Fruit fly (Drosophila melanogaster) whole organism, wandering third instar larva: ENCODE data around the gene B-H1.

Experiments used
- Abd-B ChIP-seq: fragments of >200 bp; optimal IDR thresholded peaks from 2 replicates; lab custom pipeline; 2017; ENCODE audit warnings: missing biosample characterization, missing genetic modification characterization
- CG32264 ChIP-seq: fragments of 200-800 bp; sonication (Bioruptor generic); optimal IDR thresholded peaks from 2 replicates; lab custom pipeline; 2016; ENCODE audit warnings: missing biosample characterization, missing genetic modification characterization
- CG9705 ChIP-seq: fragments of 200-800 bp; sonication (Bioruptor generic); optimal IDR thresholded peaks from 2 replicates; lab custom pipeline; 2018; ENCODE audit warnings: missing biosample characterization, mild to moderate bottlenecking, missing genetic modification characterization
- CrebA ChIP-seq: fragments of 200-800 bp; sonication (Bioruptor generic); optimal IDR thresholded peaks from 2 replicates; lab custom pipeline; 2016; ENCODE audit warnings: missing biosample characterization, mild to moderate bottlenecking, missing genetic modification characterization, borderline replicate concordance
- Dfd ChIP-seq: fragments of >200 bp; optimal IDR thresholded peaks from 2 replicates; lab custom pipeline; 2017; ENCODE audit warnings: missing biosample characterization, missing genetic modification characterization
- Dif ChIP-seq: fragments of 200-275, 200-300 bp; sonication (Bioruptor generic); optimal IDR thresholded peaks from 2 replicates; lab custom pipeline; 2018; ENCODE audit warnings: missing biosample characterization, missing genetic modification characterization; ENCODE audit not compliant: partially characterized antibody
- GATAd ChIP-seq: sonication (Bioruptor generic); optimal IDR thresholded peaks from 2 replicates; lab custom pipeline; 2016; ENCODE audit warnings: missing biosample characterization, missing genetic modification characterization
- HLH106 ChIP-seq: fragments of 200-800 bp; optimal IDR thresholded peaks from 3 replicates; lab custom pipeline; 2019; ENCODE audit warnings: missing biosample characterization, mild to moderate bottlenecking, missing genetic modification characterization, moderate library complexity
- Hnf4 ChIP-seq: fragments of 200-800 bp; sonication (Bioruptor generic); optimal IDR thresholded peaks from 2 replicates; lab custom pipeline; 2016; ENCODE audit warnings: missing biosample characterization, mild to moderate bottlenecking, missing genetic modification characterization
- Hr78 ChIP-seq: fragments of >200 bp; optimal IDR thresholded peaks from 2 replicates; lab custom pipeline; 2017; ENCODE audit warnings: missing biosample characterization, missing genetic modification characterization
- Jra ChIP-seq: sonication (Bioruptor generic); optimal IDR thresholded peaks from 2 replicates; lab custom pipeline; 2016; ENCODE audit warnings: missing biosample characterization, missing genetic modification characterization
- Mio ChIP-seq: sonication (Bioruptor generic); optimal IDR thresholded peaks from 2 replicates; lab custom pipeline; 2016; ENCODE audit warnings: missing biosample characterization, missing genetic modification characterization
- Myc ChIP-seq: fragments of >200 bp; optimal IDR thresholded peaks from 2 replicates; lab custom pipeline; 2017
- OdsH ChIP-seq: fragments of 200-800 bp; sonication (Bioruptor generic); optimal IDR thresholded peaks from 2 replicates; lab custom pipeline; 2016; ENCODE audit warnings: missing biosample characterization, mild to moderate bottlenecking, missing genetic modification characterization
- Rel ChIP-seq, 2 experiments: fragments of 200-800 bp; sonication (Bioruptor generic) in 1 of 2; optimal IDR thresholded peaks; 2 replicates in 1 of 2; 3 replicates in 1 of 2; lab custom pipeline; 2016 to 2019; ENCODE audit warnings: mild to moderate bottlenecking in 2 of 2, missing biosample characterization in 2 of 2, missing genetic modification characterization in 2 of 2, moderate library complexity in 1 of 2
- Sp1 ChIP-seq: fragments of 200-800 bp; sonication (Bioruptor generic); optimal IDR thresholded peaks from 3 replicates; lab custom pipeline; 2019; ENCODE audit warnings: missing biosample characterization, mild to moderate bottlenecking, missing genetic modification characterization, moderate library complexity
- Vsx2 ChIP-seq: fragments of 200-300, 225-300 bp; sonication (Bioruptor generic); optimal IDR thresholded peaks from 2 replicates; lab custom pipeline; 2018; ENCODE audit warnings: missing biosample characterization, missing genetic modification characterization; ENCODE audit not compliant: partially characterized antibody
- br ChIP-seq: fragments of 200-800 bp; sonication (Bioruptor generic); optimal IDR thresholded peaks from 2 replicates; lab custom pipeline; 2016; ENCODE audit warnings: missing biosample characterization, missing genetic modification characterization
- dmrt93B ChIP-seq: fragments of 200-800 bp; sonication (Bioruptor generic); optimal IDR thresholded peaks from 2 replicates; lab custom pipeline; 2018; ENCODE audit warnings: missing biosample characterization, mild to moderate bottlenecking, missing genetic modification characterization
- dsf ChIP-seq: sonication (Bioruptor generic); optimal IDR thresholded peaks from 2 replicates; lab custom pipeline; 2016; ENCODE audit warnings: missing biosample characterization, missing genetic modification characterization, borderline replicate concordance
- fru ChIP-seq: fragments of 200-800 bp; sonication (Bioruptor generic); optimal IDR thresholded peaks from 3 replicates; lab custom pipeline; 2016; ENCODE audit warnings: missing biosample characterization, mild to moderate bottlenecking, missing genetic modification characterization
- h ChIP-seq: fragments of 200-800 bp; sonication (Bioruptor generic); optimal IDR thresholded peaks from 3 replicates; lab custom pipeline; 2016; ENCODE audit warnings: missing biosample characterization, mild to moderate bottlenecking, missing genetic modification characterization
- jim ChIP-seq: fragments of 175-275, 200-325 bp; sonication (Bioruptor generic); optimal IDR thresholded peaks from 2 replicates; lab custom pipeline; 2016; ENCODE audit warnings: missing biosample characterization, mild to moderate bottlenecking, missing genetic modification characterization
- lola ChIP-seq: fragments of >200 bp; optimal IDR thresholded peaks from 2 replicates; lab custom pipeline; 2017; ENCODE audit warnings: missing biosample characterization, missing genetic modification characterization
- pan ChIP-seq: fragments of >200 bp; optimal IDR thresholded peaks from 2 replicates; lab custom pipeline; 2017
- psq ChIP-seq: fragments of 200-800 bp; sonication (Bioruptor generic); optimal IDR thresholded peaks from 3 replicates; lab custom pipeline; 2017; ENCODE audit warnings: missing biosample characterization, mild to moderate bottlenecking, missing genetic modification characterization, moderate library complexity
- rgr ChIP-seq: fragments of 200-800 bp; sonication (Bioruptor generic); optimal IDR thresholded peaks from 3 replicates; lab custom pipeline; 2016; ENCODE audit warnings: missing biosample characterization, mild to moderate bottlenecking, missing genetic modification characterization
- sage ChIP-seq: fragments of 200-800 bp; sonication (Bioruptor generic); optimal IDR thresholded peaks from 2 replicates; lab custom pipeline; 2016; ENCODE audit warnings: missing biosample characterization, mild to moderate bottlenecking, missing genetic modification characterization
- sv ChIP-seq: fragments of 200-800 bp; sonication (Bioruptor generic); optimal IDR thresholded peaks from 3 replicates; lab custom pipeline; 2016; ENCODE audit warnings: missing biosample characterization, missing genetic modification characterization
- usp ChIP-seq: fragments of >200 bp; optimal IDR thresholded peaks from 2 replicates; lab custom pipeline; 2017; ENCODE audit warnings: missing biosample characterization, missing genetic modification characterization
- woc ChIP-seq: sonication (Bioruptor generic); optimal IDR thresholded peaks from 2 replicates; lab custom pipeline; 2016; ENCODE audit warnings: missing biosample characterization, mild to moderate bottlenecking, missing genetic modification characterization

Gene B-H1

DNA sequence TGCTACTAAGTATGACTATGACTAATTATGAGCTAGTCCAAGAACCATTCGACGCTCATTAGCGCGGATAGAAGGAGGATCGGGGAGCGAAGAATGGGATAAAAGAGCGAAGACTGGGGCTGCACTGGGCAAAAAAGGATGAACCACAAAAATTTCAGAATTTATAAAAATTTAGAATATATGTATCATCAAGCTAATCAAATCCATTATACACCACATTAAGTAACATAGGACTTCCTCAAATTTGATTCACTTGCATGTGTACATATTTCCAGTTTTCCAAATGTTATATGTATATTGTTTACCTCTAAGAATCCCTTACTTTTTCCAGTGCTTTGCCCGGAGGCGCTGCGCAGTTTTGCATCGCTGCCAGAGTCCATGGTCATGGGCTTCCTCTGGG is 41.5 kb upstream of the B-H1 start:
- TF ChIP-seq Dif = no peak
- no peak for TF ChIP-seq GATAd (GFP tag; lab: Kevin White, UChicago)
- TF ChIP-seq CrebA (GFP tag; lab: Kevin White, UChicago) = no peak
- no peak for TF ChIP-seq sv (GFP tag; lab: Kevin White, UChicago)
- TF ChIP-seq fru (GFP tag; lab: Kevin White, UChicago) = no peak
- no peak for TF ChIP-seq Abd-B
- no peak for TF ChIP-seq br
- TF ChIP-seq Sp1 = no peak
- TF ChIP-seq woc (GFP tag; lab: Kevin White, UChicago) = no peak
- no peak for TF ChIP-seq h (GFP tag; lab: Kevin White, UChicago)
- TF ChIP-seq Dfd (GFP tag; lab: Kevin White, UChicago) = no peak
- no peak for TF ChIP-seq Vsx2 (GFP tag; lab: Kevin White, UChicago)
- no peak for TF ChIP-seq sage
- TF ChIP-seq Rel (GFP tag; optimal IDR thresholded peaks at IDR 0.05; lab: Kevin White, UChicago) = no peak
- TF ChIP-seq Rel (tag; optimal IDR thresholded peaks at IDR 0.05; lab: Kevin White, UChicago) = no peak
- no peak for TF ChIP-seq Myc (lab: Kevin White, UChicago)
- TF ChIP-seq OdsH (GFP tag; lab: Kevin White, UChicago) = no peak
- no peak for TF ChIP-seq dsf (GFP tag; lab: Kevin White, UChicago)
- no peak for TF ChIP-seq Hr78 (GFP tag; lab: Kevin White, UChicago)
- TF ChIP-seq, all 38 proteins: peak for 0

DNA sequence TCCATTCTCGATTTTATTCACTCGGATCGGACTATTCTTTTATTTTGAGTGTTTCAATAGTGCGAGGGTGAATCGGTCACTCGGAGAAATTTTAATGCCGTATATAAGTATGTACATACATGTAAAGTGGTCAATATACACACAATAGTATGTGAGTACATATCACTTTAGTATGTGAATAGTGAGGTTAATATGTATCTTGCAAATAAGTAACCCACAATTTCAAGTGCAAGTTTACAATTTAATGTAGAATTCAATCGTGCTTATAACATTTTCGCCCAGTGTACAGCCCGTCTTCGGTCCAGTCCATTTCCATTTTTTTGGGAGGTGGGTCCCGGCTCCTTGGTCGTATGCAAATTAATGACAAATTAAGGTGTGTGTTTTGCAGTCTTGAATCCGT is 39.8 kb upstream of the B-H1 start:
- TF ChIP-seq Jra (no peak), Dfd (GFP tag; lab: Kevin White, UChicago) (no peak), CG9705 (GFP tag; lab: Kevin White, UChicago) (no peak), sage (no peak), br (no peak), Rel (GFP tag; optimal IDR thresholded peaks at IDR 0.05; lab: Kevin White, UChicago) (no peak), Rel (tag; optimal IDR thresholded peaks at IDR 0.05; lab: Kevin White, UChicago) (no peak), Hnf4 (no peak), Mio (GFP tag; lab: Kevin White, UChicago) (no peak), jim (no peak), dsf (GFP tag; lab: Kevin White, UChicago) (no peak), CG32264 (no peak), rgr (GFP tag; lab: Kevin White, UChicago) (no peak), Hr78 (GFP tag; lab: Kevin White, UChicago) (no peak)
- TF ChIP-seq, all 38 proteins: peak for 0

DNA sequence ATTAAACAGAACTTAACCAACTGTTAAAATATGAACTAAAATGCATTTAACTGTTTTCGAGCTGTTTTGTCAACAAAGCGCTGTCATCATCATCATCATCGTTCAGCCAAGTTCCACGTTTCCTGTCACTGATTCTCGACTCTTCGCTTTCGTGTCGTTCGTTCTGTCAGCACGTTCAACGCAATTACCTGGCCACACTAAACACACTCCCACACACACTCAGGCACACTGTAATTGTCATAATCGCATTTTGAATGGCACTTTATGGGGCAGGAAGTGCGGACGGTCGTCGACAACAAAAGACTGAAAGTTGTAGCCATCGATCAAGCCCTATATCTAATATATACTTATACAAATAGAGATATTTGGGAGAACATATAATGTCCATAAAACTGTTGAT is 36.2 kb upstream of the B-H1 start:
- no peak for TF ChIP-seq rgr (GFP tag; lab: Kevin White, UChicago)
- TF ChIP-seq OdsH (GFP tag; lab: Kevin White, UChicago) = no peak
- no peak for TF ChIP-seq CG9705 (GFP tag; lab: Kevin White, UChicago)
- TF ChIP-seq lola = no peak
- TF ChIP-seq usp = no peak
- no peak for TF ChIP-seq fru (GFP tag; lab: Kevin White, UChicago)
- TF ChIP-seq Mio (GFP tag; lab: Kevin White, UChicago) = no peak
- TF ChIP-seq Dif = no peak
- no peak for TF ChIP-seq Hnf4
- no peak for TF ChIP-seq dmrt93B
- TF ChIP-seq br = no peak
- no peak for TF ChIP-seq psq
- no peak for TF ChIP-seq HLH106 (tag; lab: Kevin White, UChicago)
- no peak for TF ChIP-seq Abd-B

DNA sequence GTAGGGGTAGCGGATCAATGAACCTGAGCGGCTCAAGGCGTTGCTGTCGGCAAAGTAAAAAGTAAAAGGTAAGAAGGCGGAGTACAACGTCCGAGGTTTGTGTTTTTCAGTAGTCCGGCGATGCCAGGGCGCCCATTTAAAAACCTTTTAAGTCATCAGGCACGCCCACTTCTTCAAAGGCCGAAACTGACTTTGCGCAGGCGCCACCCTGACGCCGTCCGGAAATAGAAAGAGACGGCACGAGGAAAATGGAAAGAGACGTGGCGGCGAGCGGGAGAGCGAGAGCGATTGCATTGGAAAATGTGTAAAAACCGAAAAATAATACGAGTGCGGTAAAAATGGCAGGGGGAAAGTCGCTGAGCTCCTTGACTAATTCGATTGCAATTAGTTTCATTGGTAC is 28.7 kb upstream of the B-H1 start:
- TF ChIP-seq Dfd (GFP tag; lab: Kevin White, UChicago) (no peak), pan (lab: Kevin White, UChicago) (no peak), GATAd (GFP tag; lab: Kevin White, UChicago) (no peak)

DNA sequence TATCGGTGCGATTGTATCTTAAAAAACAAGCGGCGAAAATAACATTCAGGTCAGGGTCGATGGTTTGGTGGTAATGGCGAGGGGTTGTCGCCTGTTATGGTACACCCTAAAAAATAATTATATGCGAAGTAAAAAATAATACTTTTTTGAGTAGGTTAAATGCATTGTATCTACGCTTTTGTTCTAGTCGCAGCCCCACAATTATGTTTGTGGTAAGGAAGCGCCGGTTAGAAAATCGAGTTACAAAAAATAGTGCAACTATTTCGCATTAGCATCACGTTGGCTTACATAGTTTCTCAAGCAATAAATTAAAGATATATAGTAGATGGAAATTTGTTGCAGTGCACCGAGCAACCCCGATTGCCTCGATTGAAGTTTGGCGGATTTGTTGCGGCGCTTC is 17.8 kb upstream of the B-H1 start:
- no peak for TF ChIP-seq Rel (GFP tag; optimal IDR thresholded peaks at IDR 0.05; lab: Kevin White, UChicago)
- TF ChIP-seq Rel (tag; optimal IDR thresholded peaks at IDR 0.05; lab: Kevin White, UChicago) = no peak
- no peak for TF ChIP-seq pan (lab: Kevin White, UChicago)
- TF ChIP-seq dmrt93B = no peak
- TF ChIP-seq sv (GFP tag; lab: Kevin White, UChicago) = no peak
- TF ChIP-seq sage = no peak
- TF ChIP-seq dsf (GFP tag; lab: Kevin White, UChicago) = no peak
- TF ChIP-seq, all 38 proteins: peak for 0
